Fruit fly (Drosophila melanogaster): Measurements from ENCODE around the gene CG1523.

DNA sequence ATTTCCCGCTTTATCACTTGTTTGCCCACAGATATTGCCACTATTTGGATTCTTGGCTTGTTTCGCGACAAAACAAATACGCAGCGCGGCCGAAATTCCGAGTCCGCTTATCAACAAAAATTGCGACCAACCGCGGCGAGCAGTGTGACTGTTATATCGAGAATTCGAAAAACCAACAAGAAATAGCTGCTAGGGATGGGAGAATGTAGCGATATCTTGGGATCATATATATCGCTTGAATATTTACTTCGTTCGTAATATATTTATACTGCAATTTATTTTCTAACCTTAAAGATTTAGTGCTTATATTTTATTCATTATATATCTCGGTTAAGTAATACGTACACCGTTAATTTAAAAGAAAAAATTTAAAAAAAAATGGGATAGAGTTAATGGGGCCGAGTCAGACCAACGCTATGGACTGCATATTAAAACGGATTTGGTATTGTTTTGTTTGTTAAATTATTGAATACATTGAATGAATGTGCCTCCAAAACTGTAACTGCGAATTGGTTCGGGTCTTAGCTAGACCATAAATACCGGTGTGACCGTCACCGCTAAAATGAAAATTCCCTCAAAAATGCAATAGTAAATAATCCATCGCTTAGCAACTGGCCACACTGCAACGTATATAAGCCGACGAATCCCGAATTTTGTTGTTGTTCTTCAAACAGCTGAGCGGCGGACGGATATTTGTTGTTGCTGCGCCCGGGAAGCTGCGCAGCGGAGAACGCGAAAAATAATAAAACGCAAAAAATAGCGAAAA, 25.3 kb upstream of the CG1523 start, which contains the start of the genes Apc and spg:
- TF ChIP-seq CG3995 (GFP tag; optimal IDR thresholded peaks at IDR 0.05) (peak; percentile 91), fd3F (GFP tag; optimal IDR thresholded peaks at IDR 0.05) (peak; percentile 11), ken (GFP tag; IDR thresholded peaks at IDR 0.05) (peak; percentile 26; the same call in 1 of the 3 replicates), bsh (GFP tag; optimal IDR thresholded peaks at IDR 0.05) (peak; percentile 18 to 62)
